Fruit fly (Drosophila melanogaster): ENCODE data around the gene Nep6.

dm6 chrX:12831323-12831722 is 29.9 kb downstream of the Nep6 start:
- TF ChIP-seq Ets21C (GFP tag; optimal IDR thresholded peaks at IDR 0.05) (no peak), Ets96B (tag; optimal IDR thresholded peaks at IDR 0.05) (no peak), svp (GFP tag) (no peak), CG1621 (tag; optimal IDR thresholded peaks at IDR 0.05) (no peak), CG10631 (GFP tag; optimal IDR thresholded peaks at IDR 0.05) (no peak), dac (GFP tag; optimal IDR thresholded peaks at IDR 0.05) (no peak), CG10669 (GFP tag; optimal IDR thresholded peaks at IDR 0.05) (no peak), pdm3 (GFP tag; optimal IDR thresholded peaks at IDR 0.05) (no peak), Hr39 (GFP tag; optimal IDR thresholded peaks at IDR 0.05) (no peak), CG8632 (GFP tag; optimal IDR thresholded peaks at IDR 0.05) (no peak)

All from whole organism, prepupa.